Fruit fly (Drosophila melanogaster) whole organism, embryonic: ENCODE measurements around the gene CG10674.

Experiments
- Antp ChIP-seq: fragments of 200-800 bp; sonication (Bioruptor generic); optimal IDR thresholded peaks from 3 replicates; lab custom pipeline; 2016; ENCODE audit warnings: missing biosample characterization, missing genetic modification characterization
- Blimp-1 ChIP-seq: fragments of 200-800 bp; sonication (Bioruptor generic); optimal IDR thresholded peaks from 3 replicates; lab custom pipeline; 2018; ENCODE audit warnings: missing biosample characterization, missing genetic modification characterization, mild to moderate bottlenecking, moderate library complexity, missing genetic modification reagents
- C15 ChIP-seq: fragments of 200-800 bp; sonication (Bioruptor generic); IDR thresholded peaks from 3 replicates; pipeline ENCODE4 v1.3.6; 2022; ENCODE audit warnings: missing biosample characterization, missing genetic modification characterization
- CG1024 ChIP-seq: fragments of 200-800 bp; sonication (Bioruptor generic); IDR thresholded peaks from 2 replicates; pipeline ENCODE4 v1.3.6; 2022; ENCODE audit warnings: missing biosample characterization, missing genetic modification characterization
- CG10543 ChIP-seq: fragments of 200-800 bp; sonication (Bioruptor generic); optimal IDR thresholded peaks from 3 replicates; lab custom pipeline; 2017; ENCODE audit warnings: missing biosample characterization, mild to moderate bottlenecking, missing genetic modification characterization, moderate library complexity
- CG11093 ChIP-seq: fragments of 200-800 bp; sonication (Bioruptor generic); IDR thresholded peaks from 3 replicates; pipeline ENCODE4 v1.3.6; 2022; ENCODE audit warnings: missing biosample characterization, missing genetic modification characterization
- CG11398 ChIP-seq: fragments of 200-800 bp; sonication (Bioruptor generic); optimal IDR thresholded peaks from 2 replicates; lab custom pipeline; 2016; ENCODE audit warnings: missing biosample characterization, missing genetic modification characterization
- CG12744 ChIP-seq: fragments of 200-800 bp; sonication (Bioruptor generic); optimal IDR thresholded peaks from 2 replicates; lab custom pipeline; 2016; ENCODE audit warnings: missing biosample characterization, missing genetic modification characterization
- CG13775 ChIP-seq: fragments of 200-800 bp; sonication (Bioruptor generic); optimal IDR thresholded peaks from 3 replicates; lab custom pipeline; 2017; ENCODE audit warnings: missing biosample characterization, mild to moderate bottlenecking, missing genetic modification characterization
- CG14860 ChIP-seq: fragments of 200-800 bp; sonication (Bioruptor generic); IDR thresholded peaks from 3 replicates; pipeline ENCODE4 v1.3.6; 2022; ENCODE audit warnings: missing biosample characterization, missing genetic modification characterization; ENCODE audit not compliant: partially characterized antibody
- CG15696 ChIP-seq: fragments of 200-800 bp; sonication (Bioruptor generic); optimal IDR thresholded peaks from 2 replicates; lab custom pipeline; 2019; ENCODE audit warnings: missing biosample characterization, mild to moderate bottlenecking, missing genetic modification characterization, moderate library complexity
- CG16813 ChIP-seq: fragments of 200-800 bp; sonication (Bioruptor generic); IDR thresholded peaks from 3 replicates; pipeline ENCODE4 v1.3.6; 2022; ENCODE audit warnings: missing biosample characterization, missing genetic modification characterization; ENCODE audit not compliant: partially characterized antibody
- CG2129 ChIP-seq: fragments of 200-800 bp; sonication (Bioruptor generic); IDR thresholded peaks from 2 replicates; pipeline ENCODE4 v1.3.6; 2022; ENCODE audit warnings: missing biosample characterization, missing genetic modification characterization; ENCODE audit not compliant: partially characterized antibody
- CG3065 ChIP-seq: fragments of 200-800 bp; sonication (Bioruptor generic); optimal IDR thresholded peaks from 2 replicates; lab custom pipeline; 2016; ENCODE audit warnings: missing biosample characterization, missing genetic modification characterization
- CG3281 ChIP-seq: fragments of 200-800 bp; sonication (Bioruptor generic); optimal IDR thresholded peaks from 3 replicates; lab custom pipeline; 2017; ENCODE audit warnings: missing biosample characterization, mild to moderate bottlenecking, missing genetic modification characterization
- CG3726 ChIP-seq: fragments of 200-800 bp; sonication (Bioruptor generic); IDR thresholded peaks from 3 replicates; pipeline ENCODE4, ENCODE4 v1.3.6; 2022; ENCODE audit warnings: missing biosample characterization, missing genetic modification characterization
- CG6254 ChIP-seq: fragments of 200-800 bp; sonication (Bioruptor generic); optimal IDR thresholded peaks from 3 replicates; lab custom pipeline; 2017; ENCODE audit warnings: mild to moderate bottlenecking, missing biosample characterization, missing genetic modification reagents, missing genetic modification characterization
- CG6272 ChIP-seq: fragments of 200-800 bp; sonication (Bioruptor generic); IDR thresholded peaks from 2 replicates; pipeline ENCODE4 v1.3.6; 2022; ENCODE audit warnings: missing biosample characterization, missing genetic modification characterization
- CG6765 ChIP-seq: fragments of 200-800 bp; sonication (Bioruptor generic); optimal IDR thresholded peaks from 3 replicates; lab custom pipeline; 2017; ENCODE audit warnings: missing biosample characterization, mild to moderate bottlenecking, missing genetic modification characterization
- CG6854 ChIP-seq: fragments of 200-800 bp; sonication (Bioruptor generic); optimal IDR thresholded peaks from 3 replicates; lab custom pipeline; 2017; ENCODE audit warnings: missing biosample characterization, mild to moderate bottlenecking, missing genetic modification characterization
- CG7839 ChIP-seq: fragments of 200-800 bp; sonication (Bioruptor generic); optimal IDR thresholded peaks from 3 replicates; lab custom pipeline; 2018; ENCODE audit warnings: missing biosample characterization, mild to moderate bottlenecking, missing genetic modification characterization, moderate library complexity
- CG8388 ChIP-seq: fragments of 200-800 bp; sonication (Bioruptor generic); optimal IDR thresholded peaks from 2 replicates; lab custom pipeline; 2019; ENCODE audit warnings: missing biosample characterization, mild to moderate bottlenecking, missing genetic modification characterization, moderate library complexity
- CG9609 ChIP-seq: fragments of 200-800 bp; sonication (Bioruptor generic); optimal IDR thresholded peaks from 3 replicates; lab custom pipeline; 2016; ENCODE audit warnings: missing biosample characterization, missing genetic modification characterization
- CoRest ChIP-seq: fragments of 200-800 bp; sonication (Bioruptor generic); optimal IDR thresholded peaks from 3 replicates; lab custom pipeline; 2018; ENCODE audit warnings: missing biosample characterization, mild to moderate bottlenecking, missing genetic modification characterization, moderate library complexity
- CrebB ChIP-seq: fragments of 200-800 bp; sonication (Bioruptor generic); optimal IDR thresholded peaks from 3 replicates; lab custom pipeline; 2018; ENCODE audit warnings: missing biosample characterization, mild to moderate bottlenecking, missing genetic modification characterization
- Dad ChIP-seq: fragments of 200-800 bp; sonication (Bioruptor generic); optimal IDR thresholded peaks from 3 replicates; lab custom pipeline; 2016; ENCODE audit warnings: missing biosample characterization, missing genetic modification characterization
- Fer3 ChIP-seq: fragments of 200-800 bp; sonication (Bioruptor generic); optimal IDR thresholded peaks from 2 replicates; lab custom pipeline; 2018; ENCODE audit warnings: missing biosample characterization, mild to moderate bottlenecking, missing genetic modification characterization, moderate library complexity
- H2.0 ChIP-seq: fragments of 200-800 bp; sonication (Bioruptor generic); IDR thresholded peaks from 2 replicates; pipeline ENCODE4 v1.3.6; 2022; ENCODE audit warnings: missing biosample characterization, missing genetic modification characterization
- Hmr ChIP-seq: fragments of 200-800 bp; sonication (Bioruptor generic); optimal IDR thresholded peaks from 3 replicates; lab custom pipeline; 2017; ENCODE audit warnings: mild to moderate bottlenecking, missing biosample characterization, missing genetic modification reagents, missing genetic modification characterization
- Hr51 ChIP-seq, 2 experiments: fragments of 200-800 bp; sonication (Bioruptor generic); optimal IDR thresholded peaks; 2 replicates in 1 of 2; 3 replicates in 1 of 2; lab custom pipeline; 2016 to 2018; ENCODE audit warnings: missing biosample characterization in 2 of 2, missing genetic modification characterization in 2 of 2, mild to moderate bottlenecking in 1 of 2, moderate library complexity in 1 of 2
- Lpt ChIP-seq: fragments of >200 bp; optimal IDR thresholded peaks from 2 replicates; lab custom pipeline; 2018; ENCODE audit warnings: missing biosample characterization, missing genetic modification characterization
- Sox100B ChIP-seq: fragments of 200-800 bp; sonication (Bioruptor generic); optimal IDR thresholded peaks from 3 replicates; lab custom pipeline; 2018; ENCODE audit warnings: missing biosample characterization, mild to moderate bottlenecking, missing genetic modification characterization
- Taf1 ChIP-seq: fragments of 200-800 bp; sonication (Bioruptor generic); IDR thresholded peaks from 2 replicates; pipeline ENCODE4 v1.3.6; 2022; ENCODE audit warnings: missing biosample characterization, missing genetic modification characterization
- cato ChIP-seq: fragments of 200-800 bp; sonication (Bioruptor generic); optimal IDR thresholded peaks from 2 replicates; lab custom pipeline; 2016; ENCODE audit warnings: missing biosample characterization, missing genetic modification characterization, borderline replicate concordance
- cwo ChIP-seq: fragments of 200-800 bp; sonication (Bioruptor generic); optimal IDR thresholded peaks from 3 replicates; lab custom pipeline; 2017; ENCODE audit warnings: missing biosample characterization, missing genetic modification characterization, mild to moderate bottlenecking, moderate library complexity, missing genetic modification reagents
- fd3F ChIP-seq: fragments of 200-800 bp; sonication (Bioruptor generic); optimal IDR thresholded peaks from 2 replicates; lab custom pipeline; 2018; ENCODE audit warnings: missing biosample characterization, mild to moderate bottlenecking, missing genetic modification characterization, moderate library complexity
- grn ChIP-seq: fragments of 200-800 bp; sonication (Bioruptor generic); optimal IDR thresholded peaks from 3 replicates; lab custom pipeline; 2017; ENCODE audit warnings: missing biosample characterization, missing genetic modification characterization
- ham ChIP-seq: fragments of 200-800 bp; sonication (Bioruptor generic); IDR thresholded peaks from 2 replicates; pipeline ENCODE4 v1.3.6; 2022; ENCODE audit warnings: missing biosample characterization, missing genetic modification characterization
- knrl ChIP-seq: fragments of 200-800 bp; sonication (Bioruptor generic); IDR thresholded peaks from 3 replicates; pipeline ENCODE4 v1.3.6; 2022; ENCODE audit warnings: missing biosample characterization, missing genetic modification characterization; ENCODE audit not compliant: partially characterized antibody
- lab ChIP-seq: fragments of 200-800 bp; sonication (Bioruptor generic); optimal IDR thresholded peaks from 3 replicates; lab custom pipeline; 2017; ENCODE audit warnings: missing biosample characterization, missing genetic modification characterization, mild to moderate bottlenecking, moderate library complexity, missing genetic modification reagents
- lilli ChIP-seq: fragments of 200-800 bp; sonication (Bioruptor generic); optimal IDR thresholded peaks from 3 replicates; lab custom pipeline; 2016; ENCODE audit warnings: missing biosample characterization, missing genetic modification characterization
- nerfin-2 ChIP-seq: fragments of 200-800 bp; sonication (Bioruptor generic); IDR thresholded peaks from 2 replicates; pipeline ENCODE4 v1.3.6; 2022; ENCODE audit warnings: missing biosample characterization, missing genetic modification characterization; ENCODE audit not compliant: partially characterized antibody
- org-1 ChIP-seq: fragments of 200-800 bp; sonication (Bioruptor generic); optimal IDR thresholded peaks from 2 replicates; lab custom pipeline; 2017; ENCODE audit warnings: missing biosample characterization, missing genetic modification characterization
- pb ChIP-seq: fragments of 200-800 bp; sonication (Bioruptor generic); optimal IDR thresholded peaks from 3 replicates; lab custom pipeline; 2016; ENCODE audit warnings: missing biosample characterization, missing genetic modification characterization
- pnt ChIP-seq: fragments of 200-800 bp; sonication (Bioruptor generic); optimal IDR thresholded peaks from 3 replicates; lab custom pipeline; 2016; ENCODE audit warnings: missing biosample characterization, missing genetic modification characterization
- sqz ChIP-seq: fragments of 200-800 bp; sonication (Bioruptor generic); optimal IDR thresholded peaks from 3 replicates; lab custom pipeline; 2018; ENCODE audit warnings: missing biosample characterization, mild to moderate bottlenecking, missing genetic modification characterization
- stwl ChIP-seq: fragments of 200-800 bp; sonication (Bioruptor generic); optimal IDR thresholded peaks from 3 replicates; lab custom pipeline; 2018; ENCODE audit warnings: missing biosample characterization, mild to moderate bottlenecking, missing genetic modification characterization, moderate library complexity
- tgo ChIP-seq: fragments of 200-800 bp; sonication (Bioruptor generic); IDR thresholded peaks from 3 replicates; pipeline ENCODE4 v1.3.6; 2022; ENCODE audit warnings: missing biosample characterization, missing genetic modification characterization
- tup ChIP-seq: fragments of 200-800 bp; sonication (Bioruptor generic); optimal IDR thresholded peaks from 2 replicates; lab custom pipeline; 2016; ENCODE audit warnings: missing biosample characterization, mild to moderate bottlenecking, missing genetic modification characterization, moderate library complexity
- usp ChIP-seq: fragments of >200 bp; optimal IDR thresholded peaks from 2 replicates; lab custom pipeline; 2017; ENCODE audit warnings: missing biosample characterization, missing genetic modification characterization

Gene CG10674

DNA sequence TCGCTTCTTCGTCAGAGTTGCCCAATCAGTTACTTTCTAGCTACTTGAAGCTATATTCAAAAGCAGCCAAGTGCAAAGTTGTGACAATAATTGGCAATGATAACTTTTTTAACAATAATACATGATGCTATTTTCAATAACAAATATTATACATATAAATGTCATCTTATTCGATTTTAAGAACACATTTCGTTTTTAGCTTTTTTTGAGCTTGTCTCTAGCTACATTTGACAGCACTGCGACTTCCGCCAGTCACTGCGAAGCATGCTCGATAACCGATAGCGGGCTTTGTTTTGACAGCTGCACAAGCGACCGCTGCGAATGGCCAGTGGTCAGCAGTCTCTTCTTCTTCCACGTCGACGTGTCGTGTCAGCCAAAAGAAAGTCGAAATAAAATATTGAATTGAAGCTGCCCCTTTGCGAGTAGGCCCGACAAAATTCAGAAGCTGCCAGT is 16.3 kb upstream of the CG10674 start, which contains the start of the genes Gen and Srp54k (continued):
- TF ChIP-seq tgo (GFP tag; lab: Robert Waterston, UW) (peak; percentile 64), CG12744 (peak; percentile 20), cato (no peak), ham (GFP tag; lab: Robert Waterston, UW) (no peak), CG7839 (no peak), Antp (GFP tag; lab: Kevin White, UChicago) (no peak), CG3281 (GFP tag; lab: Kevin White, UChicago) (no peak), org-1 (GFP tag; lab: Kevin White, UChicago) (no peak), CG3726 (GFP tag; lab: Robert Waterston, UW) (no peak), Hr51 (GFP tag; optimal IDR thresholded peaks at IDR 0.05; lab: Kevin White, UChicago) (no peak), CG11398 (GFP tag; lab: Kevin White, UChicago) (no peak), Sox100B (GFP tag; lab: Kevin White, UChicago) (no peak), CG3065 (GFP tag; lab: Kevin White, UChicago) (no peak), CG6854 (no peak), pb (no peak), Blimp-1 (GFP tag; lab: Kevin White, UChicago) (no peak), sqz (GFP tag; lab: Kevin White, UChicago) (no peak), CG15696 (no peak), lilli (GFP tag; lab: Kevin White, UChicago) (no peak), CrebB (tag; lab: Kevin White, UChicago) (peak; percentile 15), usp (no peak), Dad (no peak), Lpt (GFP tag; lab: Kevin White, UChicago) (no peak), stwl (tag; lab: Kevin White, UChicago) (peak; percentile 69), cwo (GFP tag; lab: Kevin White, UChicago) (no peak), CG14860 (no peak), fd3F (GFP tag; lab: Kevin White, UChicago) (peak; percentile 6), CG11093 (GFP tag; lab: Robert Waterston, UW) (no peak), CG9609 (GFP tag; lab: Kevin White, UChicago) (no peak), CG6254 (no peak), lab (no peak), tup (GFP tag; lab: Kevin White, UChicago) (no peak), CG16813 (GFP tag; lab: Robert Waterston, UW) (0 out of 3 replicates have a peak, but pooled peaks have one; percentile 25), nerfin-2 (GFP tag; lab: Robert Waterston, UW) (no peak), knrl (GFP tag; lab: Robert Waterston, UW) (peak; percentile 30; the same call in 1 of the 3 replicates), grn (GFP tag; lab: Kevin White, UChicago) (no peak), H2.0 (GFP tag; lab: Robert Waterston, UW) (0 out of 2 replicates have a peak, but pooled peaks have one; percentile 6), CG1024 (GFP tag; lab: Robert Waterston, UW) (no peak), CG2129 (GFP tag; lab: Robert Waterston, UW) (no peak), C15 (GFP tag; lab: Robert Waterston, UW) (no peak), Taf1 (GFP tag; lab: Robert Waterston, UW) (no peak), pnt (GFP tag; lab: Kevin White, UChicago) (no peak), Hmr (GFP tag; lab: Kevin White, UChicago) (peak; percentile 58), CG8388 (GFP tag; lab: Kevin White, UChicago) (no peak), CG6272 (peak; percentile 14; the same call in 1 of the 2 replicates), Fer3 (peak; percentile 6), CG13775 (GFP tag; lab: Kevin White, UChicago) (peak; percentile 49), CG10543 (GFP tag; lab: Kevin White, UChicago) (peak; percentile 39), CoRest (peak; percentile 59), CG6765 (GFP tag; lab: Kevin White, UChicago) (no peak)
